Worm (Caenorhabditis elegans): ENCODE measurements around the gene ceh-39.

Gene ceh-39

ce11 chrX:1856160-1856559 is at the start of gene ceh-39:
ceh-39 (minus strand) TSS chrX:1856172.
- TF ChIP-seq nhr-129 (tag; optimal IDR thresholded peaks at IDR 0.05) (peak; percentile 71), F13H6.1 (tag; optimal IDR thresholded peaks at IDR 0.05) (peak; percentile 19), blmp-1 (tag; optimal IDR thresholded peaks at IDR 0.05; ENCODE audit: insufficient read depth) (no peak), fos-1 (tag; optimal IDR thresholded peaks at IDR 0.05) (no peak), lin-13 (GFP tag; optimal IDR thresholded peaks at IDR 0.05) (no peak), C34F6.9 (tag; optimal IDR thresholded peaks at IDR 0.05) (peak; percentile 75), lin-39 (tag; optimal IDR thresholded peaks at IDR 0.05) (no peak), unc-39 (tag; optimal IDR thresholded peaks at IDR 0.05) (no peak), ceh-16 (tag; optimal IDR thresholded peaks at IDR 0.05) (no peak), dmd-4 (tag; optimal IDR thresholded peaks at IDR 0.05) (no peak), R02D3.7 (tag; optimal IDR thresholded peaks at IDR 0.05) (no peak), egl-27 (tag; optimal IDR thresholded peaks at IDR 0.05) (peak; percentile 9), nhr-25 (tag; optimal IDR thresholded peaks at IDR 0.05) (no peak), sma-9 (GFP tag; optimal IDR thresholded peaks at IDR 0.05) (no peak), sma-9 (tag; optimal IDR thresholded peaks at IDR 0.05) (no peak), nhr-77 (tag; optimal IDR thresholded peaks at IDR 0.05) (no peak), sem-4 (tag; optimal IDR thresholded peaks at IDR 0.05) (no peak), elt-3 (tag; optimal IDR thresholded peaks at IDR 0.05) (no peak), gmeb-1 (tag; optimal IDR thresholded peaks at IDR 0.05) (peak; percentile 45), Y55F3AM.14 (GFP tag; optimal IDR thresholded peaks at IDR 0.05) (no peak), nhr-6 (tag; optimal IDR thresholded peaks at IDR 0.05) (no peak), ZK546.5 (tag; optimal IDR thresholded peaks at IDR 0.05) (no peak), unc-62 (GFP tag; optimal IDR thresholded peaks at IDR 0.05) (no peak), nhr-21 (tag; optimal IDR thresholded peaks at IDR 0.05) (no peak), nhr-10 (tag; optimal IDR thresholded peaks at IDR 0.05) (no peak), ztf-4 (tag; optimal IDR thresholded peaks at IDR 0.05) (no peak), mdl-1 (tag; optimal IDR thresholded peaks at IDR 0.05) (no peak), aly-2 (tag; optimal IDR thresholded peaks at IDR 0.05) (no peak), zag-1 (tag; optimal IDR thresholded peaks at IDR 0.05) (peak; percentile 29), nhr-23 (tag; optimal IDR thresholded peaks at IDR 0.05) (no peak), crh-2 (tag; optimal IDR thresholded peaks at IDR 0.05) (peak; percentile 44), elt-1 (tag; optimal IDR thresholded peaks at IDR 0.05) (no peak), skn-1 (tag; optimal IDR thresholded peaks at IDR 0.05) (no peak), ceh-82 (tag; optimal IDR thresholded peaks at IDR 0.05) (peak; percentile 31), snpc-4 (tag; optimal IDR thresholded peaks at IDR 0.05) (peak; percentile 27), lin-11 (tag; optimal IDR thresholded peaks at IDR 0.05) (peak; percentile 39), sma-3 (GFP tag; optimal IDR thresholded peaks at IDR 0.05) (no peak), nhr-11 (tag; optimal IDR thresholded peaks at IDR 0.05) (no peak), lsy-2 (tag; optimal IDR thresholded peaks at IDR 0.05) (peak; percentile 48 to 57), nhr-237 (tag; optimal IDR thresholded peaks at IDR 0.05) (no peak), ztf-11 (tag; optimal IDR thresholded peaks at IDR 0.05) (no peak), alr-1 (tag; optimal IDR thresholded peaks at IDR 0.05) (no peak), ama-1 (optimal IDR thresholded peaks at IDR 0.05) (no peak), nhr-12 (tag; optimal IDR thresholded peaks at IDR 0.05) (no peak), mab-5 (tag; optimal IDR thresholded peaks at IDR 0.05) (no peak), ztf-1 (GFP tag; conservative IDR thresholded peaks at IDR 0.05) (no peak), peb-1 (tag; optimal IDR thresholded peaks at IDR 0.05) (no peak), mbf-1 (tag; optimal IDR thresholded peaks at IDR 0.05) (no peak), unc-55 (GFP tag; optimal IDR thresholded peaks at IDR 0.05) (peak; percentile 83)

Data from whole organism, L2 larva.